Fruit fly (Drosophila melanogaster): ENCODE data around the gene RpLP0.

Gene RpLP0

dm6 chr3L:22078063-22078462, 2.4 kb downstream of the RpLP0 start (continued):
- peak; percentile 51; the same call in 1 of the 2 replicates for TF ChIP-seq CG31441 (GFP tag; IDR thresholded peaks at IDR 0.05)
- no peak for TF ChIP-seq GATAe (GFP tag; conservative IDR thresholded peaks at IDR 0.05)
- peak; percentile 76 for TF ChIP-seq CG2712 (tag; optimal IDR thresholded peaks at IDR 0.05)
- peak; percentile 40; the same call in 1 of the 3 replicates for TF ChIP-seq CG17361 (GFP tag; IDR thresholded peaks at IDR 0.05)
- no peak for TF ChIP-seq Neu2 (GFP tag; optimal IDR thresholded peaks at IDR 0.05; ENCODE audit: borderline replicate concordance)
- peak; percentile 7 to 67 for TF ChIP-seq bsh (GFP tag; optimal IDR thresholded peaks at IDR 0.05)
- TF ChIP-seq CG13424 (tag; optimal IDR thresholded peaks at IDR 0.05), result peak; percentile 57
- peak; percentile 22; the same call in 1 of the 3 replicates for TF ChIP-seq Dbx (GFP tag; IDR thresholded peaks at IDR 0.05)
- TF ChIP-seq sim (GFP tag; IDR thresholded peaks at IDR 0.05), result no peak
- TF ChIP-seq ap (GFP tag; IDR thresholded peaks at IDR 0.05), result 0 out of 2 replicates have a peak, but pooled peaks have one; percentile 38
- no peak for TF ChIP-seq prd (optimal IDR thresholded peaks at IDR 0.05)
- peak; percentile 74; the same call in 2 of the 3 replicates for TF ChIP-seq prd (GFP tag; IDR thresholded peaks at IDR 0.05)
- no peak for TF ChIP-seq Elba2 (GFP tag; optimal IDR thresholded peaks at IDR 0.05)
- TF ChIP-seq CG16779 (GFP tag; IDR thresholded peaks at IDR 0.05), result no peak
- peak; percentile 8 for TF ChIP-seq tap (tag; optimal IDR thresholded peaks at IDR 0.05)
- TF ChIP-seq CG2678 (tag; optimal IDR thresholded peaks at IDR 0.05), result peak; percentile 52
- TF ChIP-seq Dip3 (GFP tag; optimal IDR thresholded peaks at IDR 0.05), result peak; percentile 45
- TF ChIP-seq sima (GFP tag; optimal IDR thresholded peaks at IDR 0.05), result no peak
- TF ChIP-seq Poxn (GFP tag; IDR thresholded peaks at IDR 0.05), result no peak
- TF ChIP-seq stwl (tag; optimal IDR thresholded peaks at IDR 0.05), result peak; percentile 35
- no peak for TF ChIP-seq gsb (GFP tag; IDR thresholded peaks at IDR 0.05)
- TF ChIP-seq grn (GFP tag; optimal IDR thresholded peaks at IDR 0.05), result no peak
- peak; percentile 22 to 48 for TF ChIP-seq Hr51 (GFP tag; optimal IDR thresholded peaks at IDR 0.05)
- peak; percentile 60 for TF ChIP-seq chm (GFP tag; IDR thresholded peaks at IDR 0.05)
- TF ChIP-seq CG5953 (GFP tag; IDR thresholded peaks at IDR 0.05), result no peak
- no peak for TF ChIP-seq CG15479 (GFP tag; optimal IDR thresholded peaks at IDR 0.05)
- peak; percentile 34; the same call in 1 of the 2 replicates for TF ChIP-seq MBD-R2 (GFP tag; IDR thresholded peaks at IDR 0.05)
- TF ChIP-seq nerfin-2 (GFP tag; IDR thresholded peaks at IDR 0.05; ENCODE audit: partially characterized antibody), result peak; percentile 60; the same call in 1 of the 2 replicates
- no peak for TF ChIP-seq Gsc (GFP tag; IDR thresholded peaks at IDR 0.05)
- TF ChIP-seq CG1792 (GFP tag; optimal IDR thresholded peaks at IDR 0.05), result no peak
- peak; percentile 14 for TF ChIP-seq crc (GFP tag; optimal IDR thresholded peaks at IDR 0.05)
- peak; percentile 73 for TF ChIP-seq Opbp (GFP tag; IDR thresholded peaks at IDR 0.05; ENCODE audit: partially characterized antibody)
- 0 out of 2 replicates have a peak, but pooled peaks have one; percentile 13 for TF ChIP-seq ato (GFP tag; IDR thresholded peaks at IDR 0.05; ENCODE audit: partially characterized antibody)
- peak; percentile 12 for TF ChIP-seq da (GFP tag; optimal IDR thresholded peaks at IDR 0.05)
- TF ChIP-seq kni (GFP tag; optimal IDR thresholded peaks at IDR 0.05), result no peak
- peak; percentile 52; the same call in 1 of the 2 replicates for TF ChIP-seq al (GFP tag; IDR thresholded peaks at IDR 0.05)
- no peak for TF ChIP-seq fd3F (GFP tag; optimal IDR thresholded peaks at IDR 0.05)
- TF ChIP-seq CG12071 (GFP tag; optimal IDR thresholded peaks at IDR 0.05), result peak; percentile 31
- TF ChIP-seq pho (GFP tag; optimal IDR thresholded peaks at IDR 0.05), result peak; percentile 29
- TF ChIP-seq dysf (GFP tag; IDR thresholded peaks at IDR 0.05), result peak; percentile 44
- TF ChIP-seq Dek (tag; optimal IDR thresholded peaks at IDR 0.05), result peak; percentile 30
- TF ChIP-seq CG3726 (GFP tag; IDR thresholded peaks at IDR 0.05), result no peak
- no peak for TF ChIP-seq bowl (GFP tag; IDR thresholded peaks at IDR 0.05)
- TF ChIP-seq tll (GFP tag; optimal IDR thresholded peaks at IDR 0.05), result no peak
- peak; percentile 63 for TF ChIP-seq Drgx (GFP tag; IDR thresholded peaks at IDR 0.05)
- peak; percentile 46 for TF ChIP-seq Lhr (GFP tag; optimal IDR thresholded peaks at IDR 0.05)
- TF ChIP-seq tna (GFP tag; IDR thresholded peaks at IDR 0.05; ENCODE audit: partially characterized antibody), result peak; percentile 7; the same call in 1 of the 2 replicates
- TF ChIP-seq CG6683 (GFP tag; optimal IDR thresholded peaks at IDR 0.05), result no peak
- peak; percentile 35 for TF ChIP-seq tio (GFP tag; optimal IDR thresholded peaks at IDR 0.05)
- TF ChIP-seq ken (GFP tag; IDR thresholded peaks at IDR 0.05), result no peak; the same call in 2 of the 3 replicates
